Worm (Caenorhabditis elegans): ENCODE results near the gene aqp-11.

aqp-11 gene

DNA sequence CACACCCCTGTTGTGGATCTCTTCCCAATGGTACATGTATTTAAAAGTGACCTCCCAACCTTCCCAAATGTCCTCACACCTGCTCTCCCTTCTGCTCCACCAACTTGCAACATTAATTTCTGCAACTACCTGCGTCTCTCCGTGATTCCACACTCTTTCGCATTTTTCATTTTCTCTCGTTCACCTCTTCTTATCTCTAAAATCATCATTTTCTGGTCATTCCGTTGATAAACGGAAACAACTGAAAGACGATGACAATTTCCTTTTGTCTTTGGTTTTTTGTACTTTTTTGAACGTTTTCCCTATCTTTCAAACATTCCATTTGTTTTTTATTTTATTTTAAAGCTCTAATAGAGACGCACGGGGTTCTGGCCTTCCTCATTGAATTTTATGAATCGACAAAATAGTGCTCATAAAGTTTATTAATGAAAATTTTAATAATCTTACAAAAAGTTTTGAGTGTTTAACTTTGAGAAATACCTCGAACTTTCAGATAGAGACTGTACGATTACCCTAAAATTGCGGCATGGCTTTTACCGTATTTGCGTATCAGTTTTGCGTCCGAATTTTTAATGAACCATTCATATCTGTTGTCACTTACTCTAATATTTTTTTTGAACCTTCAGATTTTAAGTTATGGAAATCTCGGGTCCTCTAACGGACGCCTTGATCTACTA, at the start of gene aqp-11:
Gene aqp-11 (plus strand): TSS at position 627 of the 677 bp plus-strand sequence.
- peak; percentile 63 for TF ChIP-seq nhr-80 (tag; optimal IDR thresholded peaks at IDR 0.05)
- TF ChIP-seq repo-1 (tag; optimal IDR thresholded peaks at IDR 0.05): no peak

DNA sequence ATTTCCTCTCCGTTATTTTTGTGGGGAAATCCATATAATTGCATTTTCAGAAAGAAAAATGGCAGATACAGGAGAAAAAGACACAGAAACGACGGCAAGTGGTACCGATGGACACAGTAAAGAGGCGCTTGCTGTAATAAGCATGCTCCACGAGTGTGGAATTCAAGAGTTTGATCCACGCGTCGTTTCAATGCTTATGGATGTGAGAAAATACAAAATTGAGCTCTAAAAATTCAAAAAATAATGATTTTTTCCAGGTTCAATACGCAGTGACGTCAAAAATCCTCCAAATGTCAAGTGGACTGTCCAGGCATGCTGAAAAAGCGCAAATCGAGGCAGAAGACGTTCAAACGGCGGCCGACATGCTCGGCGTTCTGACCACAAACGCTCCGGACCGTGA, 48.9 kb upstream of the aqp-11 start, which contains the start of gene taf-9:
Gene taf-9 (plus strand): TSS at position 51 of the 400 bp plus-strand sequence.
- TF ChIP-seq D2030.7 (GFP tag; IDR thresholded peaks at IDR 0.05) (0 out of 2 replicates have a peak, but pooled peaks have one; percentile 30), ekl-4 (GFP tag; IDR thresholded peaks at IDR 0.05) (no peak), hmg-1.2 (GFP tag; IDR thresholded peaks at IDR 0.05) (peak; percentile 6; the same call in 1 of the 2 replicates), pha-4 (tag; optimal IDR thresholded peaks at IDR 0.05) (no peak), K12H6.12 (tag; optimal IDR thresholded peaks at IDR 0.05) (no peak), snpc-3.4 (tag; optimal IDR thresholded peaks at IDR 0.05) (peak; percentile 2), ztf-26 (tag; optimal IDR thresholded peaks at IDR 0.05) (no peak), aptf-2 (GFP tag; conservative IDR thresholded peaks at IDR 0.05) (no peak), ccch-3 (GFP tag; optimal IDR thresholded peaks at IDR 0.05) (no peak), fkh-3 (tag; optimal IDR thresholded peaks at IDR 0.05) (no peak), B0261.1 (tag; optimal IDR thresholded peaks at IDR 0.05) (no peak), madf-3 (GFP tag; IDR thresholded peaks at IDR 0.05) (no peak), F37B4.10 (GFP tag; IDR thresholded peaks at IDR 0.05) (no peak), F22D6.2 (tag; optimal IDR thresholded peaks at IDR 0.05) (no peak), attf-5 (GFP tag; optimal IDR thresholded peaks at IDR 0.05) (no peak), F55B11.4 (tag; optimal IDR thresholded peaks at IDR 0.05; ENCODE audit: borderline replicate concordance, insufficient read depth) (no peak), attf-3 (GFP tag; conservative IDR thresholded peaks at IDR 0.05) (no peak), ceh-40 (GFP tag; IDR thresholded peaks at IDR 0.05) (no peak), ztf-18 (tag; optimal IDR thresholded peaks at IDR 0.05) (no peak), akir-1 (GFP tag; optimal IDR thresholded peaks at IDR 0.05) (no peak), nhr-27 (tag; optimal IDR thresholded peaks at IDR 0.05) (no peak), C06A6.2 (GFP tag; conservative IDR thresholded peaks at IDR 0.05) (no peak), egl-18 (GFP tag; IDR thresholded peaks at IDR 0.05) (no peak), mcd-1 (GFP tag; IDR thresholded peaks at IDR 0.05) (no peak), nhr-80 (tag; optimal IDR thresholded peaks at IDR 0.05) (no peak), hsf-1 (GFP tag; IDR thresholded peaks at IDR 0.05) (0 out of 2 replicates have a peak, but pooled peaks have one; percentile 27), hlh-26 (GFP tag; conservative IDR thresholded peaks at IDR 0.05) (no peak), dpl-1 (GFP tag; optimal IDR thresholded peaks at IDR 0.05) (no peak), aptf-3 (GFP tag; IDR thresholded peaks at IDR 0.05) (0 out of 2 replicates have a peak, but pooled peaks have one; percentile 12), ceh-58 (GFP tag; IDR thresholded peaks at IDR 0.05) (0 out of 2 replicates have a peak, but pooled peaks have one; percentile 39), madf-6 (GFP tag; IDR thresholded peaks at IDR 0.05) (no peak), efl-1 (GFP tag; optimal IDR thresholded peaks at IDR 0.05) (no peak), unc-62 (GFP tag; optimal IDR thresholded peaks at IDR 0.05) (no peak), lin-26 (GFP tag; IDR thresholded peaks at IDR 0.05) (no peak), lin-35 (GFP tag; optimal IDR thresholded peaks at IDR 0.05) (no peak), zim-3 (tag; optimal IDR thresholded peaks at IDR 0.05) (no peak), pbrm-1 (GFP tag; IDR thresholded peaks at IDR 0.05) (no peak), F10E7.11 (tag; optimal IDR thresholded peaks at IDR 0.05) (peak; percentile 18), mxl-1 (tag; optimal IDR thresholded peaks at IDR 0.05) (no peak), Y53G8AR.9 (GFP tag; conservative IDR thresholded peaks at IDR 0.05) (peak; percentile 58; the same call in 1 of the 2 replicates), athp-1 (tag; optimal IDR thresholded peaks at IDR 0.05) (no peak), nhr-120 (GFP tag; IDR thresholded peaks at IDR 0.05) (no peak), repo-1 (tag; optimal IDR thresholded peaks at IDR 0.05) (peak; percentile 71), snpc-1.1 (tag; optimal IDR thresholded peaks at IDR 0.05; ENCODE audit: insufficient read depth) (no peak), die-1 (tag; optimal IDR thresholded peaks at IDR 0.05) (no peak), F33H1.4 (GFP tag; IDR thresholded peaks at IDR 0.05) (no peak)
